Worm (Caenorhabditis elegans): ENCODE results near the gene H06H21.11.

The H06H21.11 gene

DNA sequence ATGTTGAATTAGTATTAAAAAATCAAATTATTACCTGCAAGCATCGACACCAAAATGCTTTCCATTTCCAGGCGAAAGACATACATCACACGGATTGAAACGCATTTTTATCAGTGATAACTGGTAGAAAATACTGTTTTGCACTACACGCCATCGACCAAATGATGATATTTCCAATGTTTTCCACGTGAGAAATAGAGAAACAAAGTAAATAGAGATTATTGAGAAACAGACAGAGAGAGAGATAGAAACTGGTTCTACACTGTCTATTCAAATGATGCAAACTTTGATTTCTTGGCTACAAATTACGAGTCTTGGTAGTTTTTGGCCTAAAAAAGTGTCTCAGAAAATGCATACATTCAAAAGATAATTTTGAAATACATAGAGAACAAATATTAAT is 18.8 kb downstream of the H06H21.11 start, which contains the start of gene nhr-104:
Gene nhr-104, minus strand, starts transcription at position 361 of the 400 bp plus-strand sequence.
- TF ChIP-seq unc-98 (GFP tag; IDR thresholded peaks at IDR 0.05), result no peak
- no peak for TF ChIP-seq tlp-1 (tag; optimal IDR thresholded peaks at IDR 0.05)
- TF ChIP-seq mep-1 (tag; optimal IDR thresholded peaks at IDR 0.05), result peak; percentile 48
- TF ChIP-seq grh-1 (GFP tag; IDR thresholded peaks at IDR 0.05), result peak; percentile 87
- no peak for TF ChIP-seq swsn-7 (tag; optimal IDR thresholded peaks at IDR 0.05)
- peak; percentile 30 for TF ChIP-seq tbx-2 (tag; optimal IDR thresholded peaks at IDR 0.05)
- TF ChIP-seq mef-2 (tag; optimal IDR thresholded peaks at IDR 0.05), result no peak
- TF ChIP-seq lin-15B (tag; optimal IDR thresholded peaks at IDR 0.05), result no peak
- no peak for TF ChIP-seq ztf-4 (tag; optimal IDR thresholded peaks at IDR 0.05)
- TF ChIP-seq unc-130 (tag; optimal IDR thresholded peaks at IDR 0.05), result no peak
- TF ChIP-seq blmp-1 (tag; optimal IDR thresholded peaks at IDR 0.05), result peak; percentile 31
- peak; percentile 30 to 63 for TF ChIP-seq lsy-2 (tag; optimal IDR thresholded peaks at IDR 0.05)
- no peak for TF ChIP-seq unc-30 (tag; optimal IDR thresholded peaks at IDR 0.05)
- peak; percentile 45 for TF ChIP-seq elt-2 (tag; optimal IDR thresholded peaks at IDR 0.05)
- TF ChIP-seq elt-3 (tag; optimal IDR thresholded peaks at IDR 0.05), result peak in 3 of 6 experiments; percentile 40 to 73 (median 41)
- TF ChIP-seq zip-4 (GFP tag; optimal IDR thresholded peaks at IDR 0.05), result no peak
- TF ChIP-seq nhr-20 (tag; optimal IDR thresholded peaks at IDR 0.05), result peak; percentile 65
- TF ChIP-seq xbp-1 (tag; optimal IDR thresholded peaks at IDR 0.05), result no peak
- TF ChIP-seq mab-9 (GFP tag; IDR thresholded peaks at IDR 0.05), result no peak
- no peak for TF ChIP-seq Y116A8C.19 (tag; optimal IDR thresholded peaks at IDR 0.05; ENCODE audit: borderline replicate concordance)
- peak in 1 of 3 experiments; percentile 7 for TF ChIP-seq ceh-82 (tag; optimal IDR thresholded peaks at IDR 0.05)
- no peak for TF ChIP-seq sup-37 (GFP tag; optimal IDR thresholded peaks at IDR 0.05)
- TF ChIP-seq nhr-47 (tag; optimal IDR thresholded peaks at IDR 0.05), result no peak
- TF ChIP-seq snu-23 (GFP tag; optimal IDR thresholded peaks at IDR 0.05), result peak; percentile 61
- TF ChIP-seq fkh-8 (tag; optimal IDR thresholded peaks at IDR 0.05), result no peak
- TF ChIP-seq jun-1 (tag; optimal IDR thresholded peaks at IDR 0.05), result peak; percentile 28
- peak in 1 of 2 experiments; percentile 13 for TF ChIP-seq mdl-1 (tag; optimal IDR thresholded peaks at IDR 0.05)
- TF ChIP-seq nhr-19 (GFP tag; conservative IDR thresholded peaks at IDR 0.05), result no peak; the same call in 1 of the 2 replicates
- no peak for TF ChIP-seq unc-86 (tag; optimal IDR thresholded peaks at IDR 0.05)
- TF ChIP-seq hpl-2 (GFP tag; optimal IDR thresholded peaks at IDR 0.05), result no peak
- TF ChIP-seq ztf-11 (tag; optimal IDR thresholded peaks at IDR 0.05), result no peak
- peak; percentile 15 for TF ChIP-seq nhr-77 (tag; optimal IDR thresholded peaks at IDR 0.05)
- TF ChIP-seq nhr-85 (tag), result peak; percentile 85
- peak; percentile 37 for TF ChIP-seq C16A3.4 (tag; optimal IDR thresholded peaks at IDR 0.05)
- TF ChIP-seq fos-1 (tag; optimal IDR thresholded peaks at IDR 0.05), result no peak
- TF ChIP-seq pax-3 (tag; optimal IDR thresholded peaks at IDR 0.05), result no peak
- TF ChIP-seq skn-1 (tag; optimal IDR thresholded peaks at IDR 0.05), result peak; percentile 96
- peak in 1 of 3 experiments; percentile 42 for TF ChIP-seq dpl-1 (GFP tag; optimal IDR thresholded peaks at IDR 0.05)
- no peak for TF ChIP-seq ces-1 (GFP tag; optimal IDR thresholded peaks at IDR 0.05)
- TF ChIP-seq efl-1 (optimal IDR thresholded peaks at IDR 0.05), result peak; percentile 20 to 49
- peak in 1 of 2 experiments; percentile 3 for TF ChIP-seq efl-1 (GFP tag; optimal IDR thresholded peaks at IDR 0.05 in 1 of 2)
- TF ChIP-seq nhr-237 (tag; optimal IDR thresholded peaks at IDR 0.05), result peak; percentile 8
- TF ChIP-seq nhr-90 (tag; optimal IDR thresholded peaks at IDR 0.05; ENCODE audit: poor library complexity), result peak; percentile 47
- peak; percentile 47 for TF ChIP-seq pag-3 (tag; optimal IDR thresholded peaks at IDR 0.05; ENCODE audit: borderline replicate concordance, insufficient read depth)
- peak in 1 of 2 experiments; percentile 74 for TF ChIP-seq lin-35 (GFP tag; optimal IDR thresholded peaks at IDR 0.05)
- TF ChIP-seq dsc-1 (tag; optimal IDR thresholded peaks at IDR 0.05), result no peak
- TF ChIP-seq egl-13 (tag; optimal IDR thresholded peaks at IDR 0.05), result no peak
